Worm (Caenorhabditis elegans) whole organism, L2 larva: ENCODE data around the gene ssr-2.

Source experiments
- C34F6.9 ChIP-seq: fragments of 150-350 bp; optimal IDR thresholded peaks from 2 replicates; lab custom pipeline; 2014; ENCODE audit warnings: missing biosample characterization, missing genetic modification characterization
- ama-1 ChIP-seq: fragments of 150-350 bp; optimal IDR thresholded peaks from 2 replicates; lab custom pipeline; 2018; ENCODE audit warnings: inconsistent platforms
- nhr-237 ChIP-seq: fragments of 150-350 bp; optimal IDR thresholded peaks from 2 replicates; lab custom pipeline; 2014; ENCODE audit warnings: missing biosample characterization, missing genetic modification characterization
- nhr-77 ChIP-seq: fragments of 150-350 bp; optimal IDR thresholded peaks from 2 replicates; lab custom pipeline; 2014; ENCODE audit warnings: missing biosample characterization, missing genetic modification characterization
- sma-3 ChIP-seq: sonication (generic microtip); optimal IDR thresholded peaks from 2 replicates; lab custom pipeline; 2016; ENCODE audit warnings: missing genetic modification reagents, missing genetic modification characterization, missing compliant biosample characterization
- ztf-1 ChIP-seq: fragments of 200-800 bp; sonication (Bioruptor generic); conservative IDR thresholded peaks from 2 replicates; pipeline ENCODE4 v1.3.6; 2022; ENCODE audit warnings: missing genetic modification characterization, missing compliant biosample characterization
- ztf-4 ChIP-seq: fragments of 150-350 bp; optimal IDR thresholded peaks from 2 replicates; lab custom pipeline; 2014; ENCODE audit warnings: missing biosample characterization, missing genetic modification characterization

DNA sequence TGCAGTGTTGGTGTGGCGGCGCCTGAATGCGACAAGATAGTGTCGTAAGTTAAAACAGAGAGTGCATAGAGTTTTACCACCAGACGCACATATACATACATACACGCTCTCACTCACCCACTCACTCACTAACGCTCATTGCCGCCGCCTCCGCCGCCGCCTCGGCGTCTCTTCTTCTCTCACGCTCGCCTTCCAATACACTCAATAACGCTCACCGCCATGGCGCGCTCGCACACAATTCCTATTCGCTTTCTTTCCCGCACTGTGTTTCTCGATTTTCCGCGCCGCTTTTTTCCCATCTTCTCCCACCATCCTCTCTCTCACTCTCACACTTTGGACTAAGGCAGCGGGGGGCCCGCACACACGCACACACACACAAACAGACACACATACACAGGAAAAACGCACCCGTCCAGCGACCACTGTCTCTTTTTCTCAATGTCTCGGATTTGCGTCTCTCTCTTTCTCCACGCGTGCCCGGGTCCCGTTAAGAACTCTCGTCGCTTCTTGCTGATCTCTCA is 24.9 kb upstream of the ssr-2 start, which contains the start of gene kin-29:
- TF ChIP-seq ama-1 (lab: Kevin White, UChicago) (no peak), ztf-1 (GFP tag; lab: Robert Waterston, UW) (0 out of 2 replicates have a peak, but pooled peaks have one; percentile 26), ztf-4 (tag; lab: Kevin White, UChicago) (peak; percentile 26), nhr-237 (no peak), C34F6.9 (peak; percentile 83), sma-3 (GFP tag; lab: Kevin White, UChicago) (peak; percentile 83), nhr-77 (no peak)
